Worm (Caenorhabditis elegans) whole organism, L2 larva: ENCODE results near the gene Y73C8B.5.

ENCODE experiments used
- ama-1 ChIP-seq: fragments of 150-350 bp; optimal IDR thresholded peaks from 2 replicates; lab custom pipeline; 2018; ENCODE audit warnings: inconsistent platforms
- nhr-237 ChIP-seq: fragments of 150-350 bp; optimal IDR thresholded peaks from 2 replicates; lab custom pipeline; 2014; ENCODE audit warnings: missing biosample characterization, missing genetic modification characterization
- ztf-11 ChIP-seq: sonication (generic microtip); optimal IDR thresholded peaks from 2 replicates; lab custom pipeline; 2017; ENCODE audit warnings: missing biosample characterization, missing genetic modification characterization

DNA sequence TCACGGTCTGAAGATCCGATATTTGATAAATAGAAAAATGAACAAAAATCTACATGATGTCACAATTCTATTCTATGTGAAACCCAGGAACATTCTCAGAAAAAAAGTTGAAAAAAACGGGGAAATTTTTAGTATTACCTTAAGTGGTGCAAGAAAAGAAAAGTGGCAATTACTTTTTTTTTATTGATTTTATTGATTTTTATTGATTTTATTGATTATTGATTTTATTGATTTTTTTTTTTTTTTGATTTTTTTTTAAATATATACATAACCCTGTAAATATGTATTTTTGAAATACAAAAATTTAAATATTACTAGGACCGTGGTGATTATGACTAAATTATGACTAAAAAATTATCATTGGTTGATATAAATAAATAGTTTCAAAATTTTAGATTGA is 25.4 kb upstream of the Y73C8B.5 start:
- no peak for TF ChIP-seq ama-1 (lab: Kevin White, UChicago)
- no peak for TF ChIP-seq nhr-237 (tag; lab: Kevin White, UChicago)
- TF ChIP-seq ztf-11 (tag; lab: Kevin White, UChicago), result no peak
